Fruit fly (Drosophila melanogaster) whole organism, prepupa: Measurements from ENCODE around the gene hb.

ENCODE experiments used
- Blimp-1 ChIP-seq: fragments of 200-800 bp; sonication (Bioruptor generic); optimal IDR thresholded peaks from 3 replicates; lab custom pipeline; 2017; ENCODE audit warnings: missing biosample characterization, missing genetic modification characterization, mild to moderate bottlenecking, moderate library complexity, missing genetic modification reagents
- CG10631 ChIP-seq: fragments of 200-800 bp; sonication (Bioruptor generic); optimal IDR thresholded peaks from 2 replicates; lab custom pipeline; 2016; ENCODE audit warnings: missing biosample characterization, missing genetic modification characterization
- CG10669 ChIP-seq: fragments of 200-800 bp; sonication (Bioruptor generic); optimal IDR thresholded peaks from 3 replicates; lab custom pipeline; 2018; ENCODE audit warnings: missing biosample characterization, mild to moderate bottlenecking, missing genetic modification characterization, moderate library complexity
- CG11762 ChIP-seq: fragments of 200-800 bp; sonication (Bioruptor generic); optimal IDR thresholded peaks from 3 replicates; lab custom pipeline; 2016; ENCODE audit warnings: missing biosample characterization, missing genetic modification characterization; ENCODE audit not compliant: insufficient read depth
- CG11902 ChIP-seq: fragments of 200-800 bp; sonication (Bioruptor generic); optimal IDR thresholded peaks from 3 replicates; lab custom pipeline; 2016; ENCODE audit warnings: missing biosample characterization, missing genetic modification characterization
- CG15336 ChIP-seq: fragments of 200-800 bp; sonication (Bioruptor generic); IDR thresholded peaks from 2 replicates; pipeline ENCODE4 v1.3.6; 2022; ENCODE audit warnings: missing biosample characterization, missing genetic modification characterization
- CG16779 ChIP-seq: fragments of 200-800 bp; sonication (Bioruptor generic); optimal IDR thresholded peaks from 3 replicates; lab custom pipeline; 2017; ENCODE audit warnings: missing biosample characterization, mild to moderate bottlenecking, missing genetic modification characterization
- CG3032 ChIP-seq: fragments of 200-800 bp; optimal IDR thresholded peaks from 2 replicates; lab custom pipeline; 2019; ENCODE audit warnings: missing biosample characterization, mild to moderate bottlenecking, missing genetic modification characterization, moderate library complexity
- CG31627 ChIP-seq: fragments of 200-800 bp; sonication (Bioruptor generic); optimal IDR thresholded peaks from 3 replicates; lab custom pipeline; 2016; ENCODE audit warnings: missing biosample characterization, missing genetic modification characterization
- CG34406 ChIP-seq: fragments of 200-800 bp; sonication (Bioruptor generic); optimal IDR thresholded peaks from 3 replicates; lab custom pipeline; 2016; ENCODE audit warnings: missing biosample characterization, missing genetic modification characterization
- CG3919 ChIP-seq: fragments of 200-800 bp; sonication (Bioruptor generic); optimal IDR thresholded peaks from 3 replicates; lab custom pipeline; 2016; ENCODE audit warnings: missing biosample characterization, missing genetic modification characterization
- CG4318 ChIP-seq: fragments of 200-800 bp; sonication (Bioruptor generic); optimal IDR thresholded peaks from 3 replicates; lab custom pipeline; 2017; ENCODE audit warnings: missing biosample characterization, mild to moderate bottlenecking, missing genetic modification characterization
- CG6163 ChIP-seq: fragments of 200-800 bp; sonication (Bioruptor generic); IDR thresholded peaks from 3 replicates; pipeline ENCODE4 v1.3.6; 2022; ENCODE audit warnings: missing biosample characterization, missing genetic modification characterization
- CG6276 ChIP-seq: fragments of 200-800 bp; sonication (Bioruptor generic); optimal IDR thresholded peaks from 2 replicates; lab custom pipeline; 2017; ENCODE audit warnings: missing biosample characterization, mild to moderate bottlenecking, missing genetic modification characterization
- CG6792 ChIP-seq: fragments of 200-800 bp; sonication (Bioruptor generic); optimal IDR thresholded peaks from 3 replicates; lab custom pipeline; 2016; ENCODE audit warnings: missing biosample characterization, missing genetic modification characterization
- CG6854 ChIP-seq: fragments of 200-800 bp; sonication (Bioruptor generic); optimal IDR thresholded peaks from 2 replicates; lab custom pipeline; 2017; ENCODE audit warnings: missing biosample characterization, mild to moderate bottlenecking, missing genetic modification characterization
- CG7368 ChIP-seq: fragments of 200-800 bp; sonication (Bioruptor generic); optimal IDR thresholded peaks from 3 replicates; lab custom pipeline; 2016; ENCODE audit warnings: missing biosample characterization, missing genetic modification characterization
- CG8119 ChIP-seq: fragments of 200-800 bp; sonication (Bioruptor generic); IDR thresholded peaks from 3 replicates; pipeline ENCODE4 v1.3.6; 2022; ENCODE audit warnings: missing biosample characterization, missing genetic modification characterization
- CG8319 ChIP-seq: fragments of 200-800 bp; sonication (Bioruptor generic); optimal IDR thresholded peaks from 3 replicates; lab custom pipeline; 2016; ENCODE audit warnings: missing biosample characterization, missing genetic modification characterization
- CG9139 ChIP-seq: fragments of 200-800 bp; sonication (Bioruptor generic); optimal IDR thresholded peaks from 3 replicates; lab custom pipeline; 2017; ENCODE audit warnings: missing biosample characterization, mild to moderate bottlenecking, missing genetic modification characterization
- Eip93F ChIP-seq: fragments of 200-800 bp; sonication (Bioruptor generic); optimal IDR thresholded peaks from 2 replicates; lab custom pipeline; 2016; ENCODE audit warnings: missing biosample characterization, mild to moderate bottlenecking, missing genetic modification characterization
- Ets21C ChIP-seq: fragments of 200-800 bp; sonication (Bioruptor generic); optimal IDR thresholded peaks from 3 replicates; lab custom pipeline; 2016; ENCODE audit warnings: missing biosample characterization, missing genetic modification characterization
- Ets96B ChIP-seq: fragments of 200-800 bp; optimal IDR thresholded peaks from 2 replicates; lab custom pipeline; 2019; ENCODE audit warnings: missing biosample characterization, mild to moderate bottlenecking, missing genetic modification characterization, moderate library complexity
- Gug ChIP-seq: fragments of 200-800 bp; sonication (Bioruptor generic); IDR thresholded peaks from 2 replicates; pipeline ENCODE4 v1.3.6; 2022; ENCODE audit warnings: missing biosample characterization, missing genetic modification characterization
- Hr38 ChIP-seq: sonication (Bioruptor generic); optimal IDR thresholded peaks from 2 replicates; lab custom pipeline; 2016; ENCODE audit warnings: missing biosample characterization, missing genetic modification characterization
- Hr39 ChIP-seq: fragments of 200-800 bp; sonication (Bioruptor generic); optimal IDR thresholded peaks from 2 replicates; lab custom pipeline; 2016; ENCODE audit warnings: missing biosample characterization, missing genetic modification characterization
- Hr4 ChIP-seq: fragments of 200-800 bp; sonication (Bioruptor generic); optimal IDR thresholded peaks from 3 replicates; lab custom pipeline; 2016; ENCODE audit warnings: missing biosample characterization, missing genetic modification characterization
- Lpt ChIP-seq: fragments of 200-800 bp; sonication (Bioruptor generic); optimal IDR thresholded peaks from 3 replicates; lab custom pipeline; 2016; ENCODE audit warnings: missing biosample characterization, missing genetic modification characterization
- Met ChIP-seq: fragments of 200-800 bp; sonication (Bioruptor generic); optimal IDR thresholded peaks from 3 replicates; lab custom pipeline; 2016; ENCODE audit warnings: missing biosample characterization, missing genetic modification characterization
- OdsH ChIP-seq: fragments of 200-800 bp; sonication (Bioruptor generic); optimal IDR thresholded peaks from 3 replicates; lab custom pipeline; 2016; ENCODE audit warnings: missing biosample characterization, missing genetic modification characterization
- Smox ChIP-seq: fragments of 200-800 bp; sonication (Bioruptor generic); optimal IDR thresholded peaks from 3 replicates; lab custom pipeline; 2016; ENCODE audit warnings: missing biosample characterization, missing genetic modification characterization
- Sox102F ChIP-seq: fragments of 200-800 bp; sonication (Bioruptor generic); optimal IDR thresholded peaks from 2 replicates; lab custom pipeline; 2016; ENCODE audit warnings: missing biosample characterization, mild to moderate bottlenecking, missing genetic modification characterization
- Sox14 ChIP-seq: fragments of 200-800 bp; sonication (Bioruptor generic); optimal IDR thresholded peaks from 3 replicates; lab custom pipeline; 2016; ENCODE audit warnings: missing biosample characterization, missing genetic modification characterization
- Sox15 ChIP-seq: fragments of 200-800 bp; sonication (Bioruptor generic); optimal IDR thresholded peaks from 3 replicates; lab custom pipeline; 2016; ENCODE audit warnings: missing biosample characterization, missing genetic modification characterization
- achi ChIP-seq: fragments of 200-800 bp; sonication (Bioruptor generic); optimal IDR thresholded peaks from 3 replicates; lab custom pipeline; 2016; ENCODE audit warnings: missing biosample characterization, missing genetic modification characterization
- cyc ChIP-seq: fragments of 200-800 bp; sonication (Bioruptor generic); optimal IDR thresholded peaks from 3 replicates; lab custom pipeline; 2016; ENCODE audit warnings: missing biosample characterization, missing genetic modification characterization
- dac ChIP-seq: fragments of 200-800 bp; sonication (Bioruptor generic); optimal IDR thresholded peaks from 2 replicates; lab custom pipeline; 2017; ENCODE audit warnings: missing biosample characterization, mild to moderate bottlenecking, missing genetic modification characterization
- dsx ChIP-seq: fragments of 200-800 bp; optimal IDR thresholded peaks from 3 replicates; lab custom pipeline; 2019; ENCODE audit warnings: missing biosample characterization, mild to moderate bottlenecking, missing genetic modification characterization, moderate library complexity; ENCODE audit not compliant: poor library complexity, severe bottlenecking
- esn ChIP-seq: fragments of 200-800 bp; sonication (Bioruptor generic); optimal IDR thresholded peaks from 2 replicates; lab custom pipeline; 2016; ENCODE audit warnings: missing biosample characterization, mild to moderate bottlenecking, missing genetic modification characterization, moderate library complexity
- fd85E ChIP-seq: fragments of 200-800 bp; sonication (Bioruptor generic); optimal IDR thresholded peaks from 3 replicates; lab custom pipeline; 2016; ENCODE audit warnings: missing biosample characterization, missing genetic modification characterization
- fkh ChIP-seq: fragments of 200-800 bp; sonication (Bioruptor generic); optimal IDR thresholded peaks from 3 replicates; lab custom pipeline; 2017; ENCODE audit warnings: missing biosample characterization, mild to moderate bottlenecking, missing genetic modification characterization, moderate library complexity
- pdm3 ChIP-seq: fragments of 200-800 bp; sonication (Bioruptor generic); optimal IDR thresholded peaks from 3 replicates; lab custom pipeline; 2016; ENCODE audit warnings: missing biosample characterization, missing genetic modification characterization
- salr ChIP-seq, 2 experiments: fragments of 200-800 bp; sonication (Bioruptor generic); optimal IDR thresholded peaks; 3 replicates each; lab custom pipeline; 2016 to 2018; ENCODE audit warnings: missing biosample characterization in 2 of 2, missing genetic modification characterization in 2 of 2, mild to moderate bottlenecking in 1 of 2
- ss ChIP-seq, 2 experiments: fragments of 200-800 bp; sonication (Bioruptor generic); optimal IDR thresholded peaks; 2 replicates in 1 of 2; 3 replicates in 1 of 2; lab custom pipeline; 2017 to 2018; ENCODE audit warnings: mild to moderate bottlenecking in 2 of 2, missing biosample characterization in 2 of 2, missing genetic modification characterization in 2 of 2, moderate library complexity in 1 of 2
- vri ChIP-seq: fragments of 200-800 bp; sonication (Bioruptor generic); optimal IDR thresholded peaks from 3 replicates; lab custom pipeline; 2016; ENCODE audit warnings: missing biosample characterization, mild to moderate bottlenecking, missing genetic modification characterization

Gene hb

DNA sequence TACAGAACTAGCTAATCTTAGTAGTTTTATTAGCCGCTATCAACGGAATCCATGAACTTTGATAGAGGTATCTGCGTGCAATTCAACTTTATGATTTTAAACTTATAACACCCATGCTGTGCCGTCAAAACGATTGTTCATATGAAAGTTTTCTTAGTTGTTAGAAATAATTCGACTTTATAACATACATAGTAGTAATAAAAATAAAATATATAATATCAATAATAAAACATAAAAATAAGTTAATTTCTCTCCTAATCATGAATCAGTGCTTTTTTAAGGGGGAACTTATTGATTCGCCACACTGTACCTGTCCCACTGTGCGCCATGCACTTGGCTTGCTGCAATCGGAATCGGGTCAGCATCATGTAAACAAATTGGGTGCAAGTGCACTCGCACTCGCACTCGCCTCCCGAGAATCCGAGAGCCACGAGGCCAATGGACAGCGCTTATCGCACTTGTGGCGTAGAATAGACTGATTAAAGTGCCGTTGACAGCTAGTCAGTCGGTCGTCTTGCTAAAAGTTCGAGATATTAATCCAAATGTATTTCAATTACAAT is 14.3 kb upstream of the hb start (continued):
- TF ChIP-seq CG31627 (no peak), pdm3 (GFP tag; lab: Kevin White, UChicago) (no peak), esn (GFP tag; lab: Kevin White, UChicago) (no peak), Met (GFP tag; lab: Kevin White, UChicago) (peak; percentile 21), vri (peak; percentile 42), CG34406 (GFP tag; lab: Kevin White, UChicago) (no peak), CG8319 (no peak), CG6163 (peak; percentile 76)

DNA sequence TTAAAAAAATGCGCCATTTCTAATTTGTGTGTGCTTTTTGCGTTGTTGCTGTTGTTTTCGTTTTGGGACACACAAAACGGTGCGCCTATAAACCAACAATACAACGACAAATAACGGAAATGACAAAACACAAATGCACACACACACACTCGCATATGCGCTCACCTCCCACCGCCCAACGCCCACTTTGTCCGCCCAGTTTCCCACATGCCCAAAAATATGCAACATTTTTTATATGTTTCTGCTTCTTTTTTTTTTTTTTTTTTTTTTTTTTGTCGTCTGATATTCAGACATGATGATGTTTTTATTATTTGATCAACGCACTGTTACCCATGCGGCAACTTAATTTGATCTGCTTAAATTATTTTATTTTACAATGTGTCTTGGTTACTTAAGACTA is 9.5 kb upstream of the hb start:
- TF ChIP-seq Hr38 (GFP tag; lab: Kevin White, UChicago) (no peak), Ets96B (tag; lab: Kevin White, UChicago) (peak; percentile 9), achi (peak; percentile 9), CG6163 (peak; percentile 84)
- TF ChIP-seq, all 60 proteins: peak for 3

DNA sequence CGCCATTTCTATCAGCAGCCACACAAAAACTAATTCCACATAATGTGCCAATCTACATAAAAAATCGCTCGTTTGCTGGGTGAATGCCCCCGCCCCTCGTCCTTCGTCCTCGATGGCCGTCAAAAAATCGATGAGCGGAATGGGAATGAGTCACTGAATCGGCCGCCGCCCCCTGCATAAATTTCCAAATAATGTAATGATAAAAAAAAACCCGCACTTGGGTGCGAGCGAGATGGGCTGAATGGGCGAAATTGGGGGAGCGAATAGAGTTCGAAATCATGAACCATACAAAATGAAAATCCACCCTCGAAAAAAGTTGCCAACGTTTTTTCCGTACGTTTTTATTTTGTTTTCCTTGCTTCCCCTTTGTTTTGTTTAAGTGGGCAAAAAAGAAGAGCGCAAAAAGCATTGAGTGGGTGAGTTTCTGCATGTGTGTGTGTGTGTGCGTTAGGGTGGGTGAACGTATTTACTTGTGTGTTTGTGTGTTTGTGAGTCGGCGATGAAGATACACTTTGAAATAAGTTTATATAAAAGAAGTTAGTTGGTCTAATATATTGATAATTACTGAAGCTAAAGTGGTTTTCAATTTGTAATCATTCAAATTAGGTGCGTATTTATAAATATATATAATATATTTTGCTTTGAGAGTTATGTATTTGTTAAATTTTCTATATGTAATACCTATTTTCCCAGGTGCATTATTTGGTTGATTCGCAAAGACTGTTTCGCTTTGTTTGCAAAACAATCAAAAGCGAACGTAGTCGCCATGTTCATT is 7.9 kb upstream of the hb start:
- no peak for TF ChIP-seq achi
- TF ChIP-seq Gug (GFP tag; lab: Robert Waterston, UW), result no peak
- TF ChIP-seq CG8319, result no peak
- TF ChIP-seq CG6276 (GFP tag; lab: Kevin White, UChicago), result peak; percentile 31
- TF ChIP-seq CG9139, result peak; percentile 51
- TF ChIP-seq Hr4 (GFP tag; lab: Kevin White, UChicago), result no peak
- peak; percentile 68; the same call in 2 of the 3 replicates for TF ChIP-seq CG6163
- TF ChIP-seq ss (GFP tag; optimal IDR thresholded peaks at IDR 0.05; lab: Kevin White, UChicago), result peak; percentile 48 to 80
- no peak for TF ChIP-seq Eip93F (GFP tag; lab: Kevin White, UChicago)
- no peak for TF ChIP-seq Lpt (GFP tag; lab: Kevin White, UChicago)
- no peak for TF ChIP-seq CG10631 (GFP tag; lab: Kevin White, UChicago)
- TF ChIP-seq Sox15 (GFP tag; lab: Kevin White, UChicago), result no peak
- no peak for TF ChIP-seq CG15336 (GFP tag; lab: Robert Waterston, UW)
- TF ChIP-seq Sox102F (GFP tag; lab: Kevin White, UChicago), result peak; percentile 7
- TF ChIP-seq CG11762 (GFP tag; lab: Kevin White, UChicago), result no peak
- no peak for TF ChIP-seq CG7368 (GFP tag; lab: Kevin White, UChicago)
- no peak for TF ChIP-seq esn (GFP tag; lab: Kevin White, UChicago)
- no peak for TF ChIP-seq Hr39 (GFP tag; lab: Kevin White, UChicago)
- no peak for TF ChIP-seq CG11902 (GFP tag; lab: Kevin White, UChicago)
- no peak for TF ChIP-seq Smox (GFP tag; lab: Kevin White, UChicago)
- TF ChIP-seq vri, result peak; percentile 6
- TF ChIP-seq Met (GFP tag; lab: Kevin White, UChicago), result no peak
- TF ChIP-seq OdsH, result no peak
- TF ChIP-seq Blimp-1, result no peak
- no peak for TF ChIP-seq CG6854 (GFP tag; lab: Kevin White, UChicago)
- TF ChIP-seq fd85E (GFP tag; lab: Kevin White, UChicago), result no peak
- peak; percentile 17 for TF ChIP-seq CG3919 (GFP tag; lab: Kevin White, UChicago)
- TF ChIP-seq dsx (GFP tag; lab: Kevin White, UChicago), result no peak
- TF ChIP-seq salr (GFP tag; optimal IDR thresholded peaks at IDR 0.05; lab: Kevin White, UChicago), result no peak
- no peak for TF ChIP-seq pdm3 (GFP tag; lab: Kevin White, UChicago)
- TF ChIP-seq Hr38 (GFP tag; lab: Kevin White, UChicago), result no peak
- no peak for TF ChIP-seq Sox14
- no peak for TF ChIP-seq fkh
- peak; percentile 31 for TF ChIP-seq CG16779 (tag; lab: Kevin White, UChicago)
- no peak for TF ChIP-seq CG6792
- no peak for TF ChIP-seq Ets21C (GFP tag; lab: Kevin White, UChicago)
- peak; percentile 44 for TF ChIP-seq CG3032 (tag; lab: Kevin White, UChicago)
- 0 out of 3 replicates have a peak, but pooled peaks have one; percentile 20 for TF ChIP-seq CG8119 (GFP tag; lab: Robert Waterston, UW)
- TF ChIP-seq CG10669 (GFP tag; lab: Kevin White, UChicago), result peak; percentile 47
- no peak for TF ChIP-seq CG4318 (GFP tag; lab: Kevin White, UChicago)
- no peak for TF ChIP-seq dac (GFP tag; lab: Kevin White, UChicago)
- no peak for TF ChIP-seq cyc (GFP tag; lab: Kevin White, UChicago)
